Fruit fly (Drosophila melanogaster): ENCODE measurements around the gene hep.

The hep gene

DNA sequence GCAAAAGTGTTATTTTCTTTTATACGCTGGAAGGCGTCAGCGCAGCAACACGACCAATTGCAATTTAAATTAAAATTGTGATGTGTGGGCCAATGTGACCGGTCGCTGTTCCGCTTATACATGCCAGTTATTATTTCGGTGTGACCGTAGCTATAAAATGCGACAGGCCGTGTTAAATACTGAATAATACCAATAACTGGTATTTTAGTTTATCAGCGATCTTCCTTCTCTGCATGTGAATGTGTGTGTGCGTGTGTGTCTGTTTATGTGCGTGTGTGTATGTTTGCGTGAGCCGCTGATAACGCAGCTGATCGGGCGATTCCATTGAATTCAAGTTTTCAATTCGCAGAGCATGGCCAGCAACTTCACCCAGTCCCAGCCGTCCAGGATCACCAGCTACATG lies 38.5 kb upstream of the hep start, which contains the start of the genes CG32638, CG15717 and MFS10 (continued):
- TF ChIP-seq CG17912 (GFP tag; optimal IDR thresholded peaks at IDR 0.05), result no peak
- no peak for TF ChIP-seq Hr39 (optimal IDR thresholded peaks at IDR 0.05)
- peak; percentile 19 for TF ChIP-seq zfh2 (GFP tag; optimal IDR thresholded peaks at IDR 0.05)
- TF ChIP-seq z (GFP tag; IDR thresholded peaks at IDR 0.05), result no peak
- peak; percentile 67 for TF ChIP-seq CG13894 (tag; optimal IDR thresholded peaks at IDR 0.05)
- no peak for TF ChIP-seq CG16815 (GFP tag; optimal IDR thresholded peaks at IDR 0.05)
- TF ChIP-seq CG9727 (GFP tag; optimal IDR thresholded peaks at IDR 0.05), result no peak
- TF ChIP-seq CG4424 (GFP tag; optimal IDR thresholded peaks at IDR 0.05), result no peak
- TF ChIP-seq nmo (GFP tag; optimal IDR thresholded peaks at IDR 0.05), result peak; percentile 50
- no peak for TF ChIP-seq NFAT (GFP tag; IDR thresholded peaks at IDR 0.05)
- peak; percentile 21 for TF ChIP-seq unpg (GFP tag; optimal IDR thresholded peaks at IDR 0.05)
- TF ChIP-seq H2.0 (GFP tag; IDR thresholded peaks at IDR 0.05), result no peak
- no peak for TF ChIP-seq CG6683 (GFP tag; optimal IDR thresholded peaks at IDR 0.05)
- no peak for TF ChIP-seq CG2875 (GFP tag; optimal IDR thresholded peaks at IDR 0.05)
- TF ChIP-seq CG16863 (GFP tag; optimal IDR thresholded peaks at IDR 0.05), result peak; percentile 11
- peak in 1 of 2 experiments; percentile 43 for TF ChIP-seq Pdp1 (GFP tag; optimal IDR thresholded peaks at IDR 0.05)
- TF ChIP-seq Oaz (GFP tag; IDR thresholded peaks at IDR 0.05), result no peak
- 0 out of 2 replicates have a peak, but pooled peaks have one; percentile 24 for TF ChIP-seq bbx (GFP tag; IDR thresholded peaks at IDR 0.05; ENCODE audit: partially characterized antibody)
- TF ChIP-seq CG15514 (GFP tag; optimal IDR thresholded peaks at IDR 0.05), result peak; percentile 78
- no peak for TF ChIP-seq odd (GFP tag; optimal IDR thresholded peaks at IDR 0.05)
- no peak for TF ChIP-seq slp2 (GFP tag; optimal IDR thresholded peaks at IDR 0.05)
- no peak for TF ChIP-seq peb (GFP tag; IDR thresholded peaks at IDR 0.05)
- TF ChIP-seq shn (GFP tag; optimal IDR thresholded peaks at IDR 0.05), result no peak
- no peak for TF ChIP-seq slou (GFP tag; optimal IDR thresholded peaks at IDR 0.05)
- no peak for TF ChIP-seq CG18011 (GFP tag; optimal IDR thresholded peaks at IDR 0.05)
- TF ChIP-seq cato (GFP tag; optimal IDR thresholded peaks at IDR 0.05; ENCODE audit: borderline replicate concordance), result no peak
- TF ChIP-seq ac (GFP tag; optimal IDR thresholded peaks at IDR 0.05), result no peak
- TF ChIP-seq CG30431 (GFP tag; optimal IDR thresholded peaks at IDR 0.05), result no peak
- no peak for TF ChIP-seq tgo (GFP tag; IDR thresholded peaks at IDR 0.05)
- TF ChIP-seq Six4 (GFP tag; optimal IDR thresholded peaks at IDR 0.05), result no peak
- TF ChIP-seq ham (GFP tag; IDR thresholded peaks at IDR 0.05), result no peak
- no peak for TF ChIP-seq wor (GFP tag; IDR thresholded peaks at IDR 0.05)
- no peak for TF ChIP-seq Doc2 (GFP tag; IDR thresholded peaks at IDR 0.05)
- no peak for TF ChIP-seq CG6654 (GFP tag; optimal IDR thresholded peaks at IDR 0.05)
- TF ChIP-seq CG17328 (GFP tag; IDR thresholded peaks at IDR 0.05), result no peak
- TF ChIP-seq CG31224 (GFP tag; IDR thresholded peaks at IDR 0.05), result no peak
- no peak for TF ChIP-seq CG4730 (GFP tag; IDR thresholded peaks at IDR 0.05)
- no peak for TF ChIP-seq hb (GFP tag; IDR thresholded peaks at IDR 0.05; ENCODE audit: partially characterized antibody)
- TF ChIP-seq tap (tag; optimal IDR thresholded peaks at IDR 0.05), result no peak
- peak; percentile 44 for TF ChIP-seq CG2116 (GFP tag; optimal IDR thresholded peaks at IDR 0.05)
- no peak for TF ChIP-seq repo (GFP tag; optimal IDR thresholded peaks at IDR 0.05)
- no peak for TF ChIP-seq pita (GFP tag; optimal IDR thresholded peaks at IDR 0.05)
- no peak for TF ChIP-seq wek (GFP tag; optimal IDR thresholded peaks at IDR 0.05)
- TF ChIP-seq CG15696 (tag; optimal IDR thresholded peaks at IDR 0.05), result no peak
- peak; percentile 73 for TF ChIP-seq Jarid2 (GFP tag; optimal IDR thresholded peaks at IDR 0.05)
- no peak for TF ChIP-seq wdn (GFP tag; IDR thresholded peaks at IDR 0.05)
- peak in 1 of 2 experiments; percentile 31 for TF ChIP-seq insv (GFP tag; optimal IDR thresholded peaks at IDR 0.05)
- no peak for TF ChIP-seq danr (GFP tag; IDR thresholded peaks at IDR 0.05)
- TF ChIP-seq Max (GFP tag; optimal IDR thresholded peaks at IDR 0.05), result no peak
- TF ChIP-seq Sox102F (GFP tag; optimal IDR thresholded peaks at IDR 0.05), result no peak
- peak; percentile 73 for TF ChIP-seq CG15479 (GFP tag; optimal IDR thresholded peaks at IDR 0.05)
- no peak for TF ChIP-seq CG12236 (GFP tag; optimal IDR thresholded peaks at IDR 0.05)

Data from whole organism, embryonic.